Worm (Caenorhabditis elegans) whole organism, L3 larva: Measurements from ENCODE around the gene Y45G5AM.7.

Source experiments
- aly-2 ChIP-seq: fragments of 150-350 bp; optimal IDR thresholded peaks from 2 replicates; lab custom pipeline; 2014; ENCODE audit warnings: missing biosample characterization, missing genetic modification characterization
- ceh-9 ChIP-seq: sonication (generic microtip); optimal IDR thresholded peaks from 2 replicates; lab custom pipeline; 2018; ENCODE audit warnings: missing biosample characterization, missing genetic modification characterization
- egl-27 ChIP-seq: sonication (generic microtip); optimal IDR thresholded peaks from 4 replicates; lab custom pipeline; 2017; ENCODE audit warnings: missing biosample characterization, missing genetic modification reagents, missing genetic modification characterization
- elt-1 ChIP-seq: fragments of 150-350 bp; optimal IDR thresholded peaks from 2 replicates; lab custom pipeline; 2014; ENCODE audit warnings: missing biosample characterization, missing genetic modification characterization
- elt-3 ChIP-seq, 3 experiments: fragments of 150-350 bp in 1 of 3; sonication (generic microtip) in 2 of 3; optimal IDR thresholded peaks; 2 replicates in 2 of 3; 4 replicates in 1 of 3; lab custom pipeline; 2014 to 2017; ENCODE audit warnings: missing biosample characterization in 3 of 3, missing genetic modification characterization in 3 of 3
- fkh-10 ChIP-seq: sonication (generic microtip); optimal IDR thresholded peaks from 2 replicates; lab custom pipeline; 2017; ENCODE audit warnings: missing biosample characterization, missing genetic modification reagents, missing genetic modification characterization
- fos-1 ChIP-seq: fragments of 150-350 bp; optimal IDR thresholded peaks from 2 replicates; lab custom pipeline; 2014; ENCODE audit warnings: missing biosample characterization, missing genetic modification characterization
- nhr-237 ChIP-seq: fragments of 150-350 bp; optimal IDR thresholded peaks from 2 replicates; lab custom pipeline; 2014; ENCODE audit warnings: missing biosample characterization, missing genetic modification characterization
- nhr-67 ChIP-seq: fragments of 150-350 bp; optimal IDR thresholded peaks from 2 replicates; lab custom pipeline; 2014; ENCODE audit warnings: missing biosample characterization, missing genetic modification characterization
- skn-1 ChIP-seq: fragments of 150-350 bp; optimal IDR thresholded peaks from 2 replicates; lab custom pipeline; 2014; ENCODE audit warnings: missing biosample characterization, missing genetic modification characterization
- snpc-4 ChIP-seq: fragments of 150-350 bp; optimal IDR thresholded peaks from 2 replicates; lab custom pipeline; 2014; ENCODE audit warnings: missing biosample characterization, missing genetic modification characterization
- unc-39 ChIP-seq: sonication (generic microtip); optimal IDR thresholded peaks from 4 replicates; lab custom pipeline; 2017; ENCODE audit warnings: missing biosample characterization, missing genetic modification characterization
- unc-62 ChIP-seq: fragments of 150-350 bp; sonication (generic microtip); optimal IDR thresholded peaks from 4 replicates; lab custom pipeline; 2014; ENCODE audit warnings: missing biosample characterization, missing genetic modification reagents, missing genetic modification characterization
- zag-1 ChIP-seq: fragments of 150-350 bp; optimal IDR thresholded peaks from 2 replicates; lab custom pipeline; 2014; ENCODE audit warnings: missing biosample characterization, missing genetic modification characterization

DNA sequence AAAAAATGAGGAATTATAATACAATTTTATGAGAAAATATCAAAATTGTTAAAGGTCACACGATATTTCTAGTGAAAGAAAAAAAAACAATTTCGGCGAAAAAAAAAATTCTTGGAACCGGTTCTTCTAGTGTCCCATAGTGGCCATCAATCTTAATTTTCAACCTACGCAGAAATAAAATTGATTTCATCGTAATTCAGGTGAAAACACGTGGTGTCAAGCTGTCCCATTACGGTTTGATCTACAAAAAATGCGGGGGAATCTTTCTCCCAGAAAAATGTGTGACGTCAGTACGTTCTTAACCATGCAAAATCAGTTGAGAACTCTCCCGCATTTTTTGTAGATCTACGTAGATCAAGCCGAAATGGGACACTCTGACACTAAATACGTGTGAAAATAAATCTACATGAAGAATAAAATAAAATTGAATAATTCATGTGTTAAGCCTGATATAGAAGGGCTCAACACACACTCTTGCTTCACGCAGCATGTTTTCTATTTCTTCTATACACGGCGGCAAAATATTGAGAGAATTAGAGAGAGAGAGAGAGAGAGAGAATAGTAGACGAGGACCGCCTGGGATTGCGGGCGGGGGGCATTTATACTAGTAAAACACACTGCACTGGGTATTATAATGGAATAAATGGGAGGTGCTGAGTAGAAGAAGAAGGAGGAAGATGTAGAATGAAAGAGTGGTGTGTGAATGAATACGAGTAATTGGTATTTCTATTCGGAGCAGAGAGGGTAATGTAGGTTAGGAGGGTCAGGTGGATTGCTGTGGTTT is 22.8 kb upstream of the Y45G5AM.7 start:
- no peak for TF ChIP-seq elt-3 (tag; optimal IDR thresholded peaks at IDR 0.05; lab: Kevin White, UChicago)
- no peak for TF ChIP-seq fos-1 (tag; lab: Kevin White, UChicago)
- TF ChIP-seq nhr-67: no peak
- TF ChIP-seq egl-27 (tag; lab: Kevin White, UChicago): no peak
- TF ChIP-seq snpc-4 (tag; lab: Kevin White, UChicago): no peak
- no peak for TF ChIP-seq nhr-237
- TF ChIP-seq elt-1 (tag; lab: Kevin White, UChicago): no peak
- TF ChIP-seq skn-1 (tag; lab: Kevin White, UChicago): no peak
- no peak for TF ChIP-seq unc-62
- no peak for TF ChIP-seq fkh-10 (GFP tag; lab: Kevin White, UChicago)
- TF ChIP-seq unc-39 (tag; lab: Kevin White, UChicago): no peak
- no peak for TF ChIP-seq ceh-9 (tag; lab: Kevin White, UChicago)
- TF ChIP-seq aly-2 (tag; lab: Kevin White, UChicago): no peak
- no peak for TF ChIP-seq zag-1 (tag; lab: Kevin White, UChicago)
